Worm (Caenorhabditis elegans): ENCODE results near the gene C18B2.4.

Gene C18B2.4

ce11 chrX:3605727-3606126 is at the start of gene C18B2.4:
C18B2.4 (minus strand) TSS chrX:3605741.
- TF ChIP-seq elt-3 (tag; optimal IDR thresholded peaks at IDR 0.05) (no peak), ceh-39 (tag; optimal IDR thresholded peaks at IDR 0.05) (peak; percentile 4), mls-2 (tag; optimal IDR thresholded peaks at IDR 0.05) (peak; percentile 72), mep-1 (tag; optimal IDR thresholded peaks at IDR 0.05) (peak; percentile 57), nhr-237 (tag; optimal IDR thresholded peaks at IDR 0.05) (peak; percentile 17), unc-62 (GFP tag; optimal IDR thresholded peaks at IDR 0.05) (peak; percentile 83), unc-120 (tag; optimal IDR thresholded peaks at IDR 0.05; ENCODE audit: poor library complexity, severe bottlenecking) (peak; percentile 79), ces-1 (GFP tag; optimal IDR thresholded peaks at IDR 0.05) (peak; percentile 58), pha-4 (tag; optimal IDR thresholded peaks at IDR 0.05) (peak; percentile 28), ceh-43 (GFP tag; optimal IDR thresholded peaks at IDR 0.05) (peak; percentile 46), nhr-2 (tag; optimal IDR thresholded peaks at IDR 0.05) (no peak), drap-1 (GFP tag; optimal IDR thresholded peaks at IDR 0.05) (peak; percentile 27), flh-1 (GFP tag; optimal IDR thresholded peaks at IDR 0.05) (no peak), nhr-28 (tag; optimal IDR thresholded peaks at IDR 0.05) (no peak), tbx-8 (GFP tag; optimal IDR thresholded peaks at IDR 0.05) (no peak)

ce11 chrX:3654623-3655022 is 49.1 kb upstream of the C18B2.4 start, which contains the start of gene R11G1.11:
R11G1.11 (plus strand) TSS chrX:3654923.
- TF ChIP-seq elt-3 (tag; optimal IDR thresholded peaks at IDR 0.05) (peak; percentile 0), nhr-237 (tag; optimal IDR thresholded peaks at IDR 0.05) (no peak)

- TF ChIP-seq nhr-12 (tag; optimal IDR thresholded peaks at IDR 0.05) = no peak
- TF ChIP-seq bed-3 (GFP tag; optimal IDR thresholded peaks at IDR 0.05) = no peak
- TF ChIP-seq pha-4 (tag; optimal IDR thresholded peaks at IDR 0.05) = peak; percentile 59
- TF ChIP-seq mep-1 (tag; optimal IDR thresholded peaks at IDR 0.05) = peak; percentile 40
- TF ChIP-seq sptf-1 (tag; optimal IDR thresholded peaks at IDR 0.05) = no peak
- no peak for TF ChIP-seq nhr-237 (tag; optimal IDR thresholded peaks at IDR 0.05)
- no peak for TF ChIP-seq ceh-83 (GFP tag; optimal IDR thresholded peaks at IDR 0.05)
- peak; percentile 6 for TF ChIP-seq lsy-2 (tag; optimal IDR thresholded peaks at IDR 0.05)
- TF ChIP-seq drap-1 (GFP tag; optimal IDR thresholded peaks at IDR 0.05) = no peak
- no peak for TF ChIP-seq elt-3 (tag; optimal IDR thresholded peaks at IDR 0.05)
- TF ChIP-seq M03D4.4 (tag; optimal IDR thresholded peaks at IDR 0.05) = no peak
- no peak for TF ChIP-seq unc-62 (GFP tag; optimal IDR thresholded peaks at IDR 0.05)
- no peak for TF ChIP-seq ces-1 (GFP tag; optimal IDR thresholded peaks at IDR 0.05)
- no peak for TF ChIP-seq hlh-1 (tag; optimal IDR thresholded peaks at IDR 0.05)
- peak; percentile 5 for TF ChIP-seq cnd-1 (tag; optimal IDR thresholded peaks at IDR 0.05)
- no peak for TF ChIP-seq blmp-1 (tag; optimal IDR thresholded peaks at IDR 0.05)
- TF ChIP-seq ceh-39 (tag; optimal IDR thresholded peaks at IDR 0.05) = no peak
- TF ChIP-seq mls-2 (tag; optimal IDR thresholded peaks at IDR 0.05) = peak; percentile 3
- no peak for TF ChIP-seq elt-1 (tag; optimal IDR thresholded peaks at IDR 0.05; ENCODE audit: borderline replicate concordance, insufficient read depth)
- no peak for TF ChIP-seq tbx-8 (GFP tag; optimal IDR thresholded peaks at IDR 0.05)
- TF ChIP-seq ceh-43 (GFP tag; optimal IDR thresholded peaks at IDR 0.05) = no peak
- no peak for TF ChIP-seq mab-5 (tag; optimal IDR thresholded peaks at IDR 0.05)
- no peak for TF ChIP-seq flh-1 (GFP tag; optimal IDR thresholded peaks at IDR 0.05)
- peak; percentile 73 for TF ChIP-seq lin-13 (tag; optimal IDR thresholded peaks at IDR 0.05)
- TF ChIP-seq nhr-2 (tag; optimal IDR thresholded peaks at IDR 0.05) = peak; percentile 86
- no peak for TF ChIP-seq zip-8 (tag; optimal IDR thresholded peaks at IDR 0.05)
- TF ChIP-seq ham-2 (GFP tag; optimal IDR thresholded peaks at IDR 0.05) = no peak
- TF ChIP-seq nhr-76 (tag; optimal IDR thresholded peaks at IDR 0.05) = no peak
- no peak for TF ChIP-seq snpc-4 (tag; optimal IDR thresholded peaks at IDR 0.05)
- TF ChIP-seq sem-2 (GFP tag; optimal IDR thresholded peaks at IDR 0.05) = no peak
- TF ChIP-seq unc-39 (tag; optimal IDR thresholded peaks at IDR 0.05) = no peak
- no peak for TF ChIP-seq nhr-28 (tag; optimal IDR thresholded peaks at IDR 0.05)
- TF ChIP-seq ztf-11 (tag; optimal IDR thresholded peaks at IDR 0.05) = no peak
- peak; percentile 25 for TF ChIP-seq lin-32 (GFP tag; optimal IDR thresholded peaks at IDR 0.05)
- no peak for TF ChIP-seq unc-120 (tag; optimal IDR thresholded peaks at IDR 0.05; ENCODE audit: poor library complexity, severe bottlenecking)
Measured at ce11 chrX:3650100-3650809, 44.7 kb upstream of the C18B2.4 start, which contains the start of the genes sax-1 and R11G1.2. sax-1 (minus strand) TSS chrX:3650150. R11G1.2 (plus strand) TSS chrX:3650614.

Measured in whole organism, mixed stage, embryonic.